Fruit fly (Drosophila melanogaster): Measurements from ENCODE around the gene MFS10.
A peak's percentile ranks its signal among the peaks of the same experiment; 100 is the strongest.

The MFS10 gene

DNA sequence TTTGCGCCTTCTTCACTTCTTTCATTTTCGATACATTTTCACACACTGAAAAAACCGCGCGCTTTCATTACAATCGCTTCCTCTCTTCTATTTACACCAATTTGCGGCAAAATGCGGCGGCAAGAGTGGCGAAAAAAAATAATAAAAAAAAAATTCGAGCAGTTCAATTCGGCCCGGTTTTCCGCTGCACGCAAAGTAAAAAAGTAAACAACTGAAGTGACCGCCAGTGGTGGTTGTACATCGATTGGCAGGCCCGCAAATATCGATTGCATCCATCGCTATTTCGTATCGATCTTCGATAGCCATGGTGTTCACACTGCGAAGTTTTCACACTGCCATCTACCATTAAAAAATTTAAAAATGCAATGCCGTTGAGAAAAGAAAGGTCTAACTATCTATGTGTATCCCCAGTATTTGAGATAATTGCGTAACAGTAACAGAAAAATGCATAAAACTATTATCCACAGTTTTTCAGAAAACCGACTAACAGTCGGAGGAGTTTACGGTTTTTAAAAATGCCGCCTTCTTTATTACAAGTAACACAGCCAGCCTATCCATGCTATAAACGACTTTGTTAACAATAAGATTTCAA lies 16.5 kb upstream of the MFS10 start, which contains the start of gene Chpf (continued):
- TF ChIP-seq Oaz (GFP tag; IDR thresholded peaks at IDR 0.05) (no peak), CG13287 (GFP tag; IDR thresholded peaks at IDR 0.05; ENCODE audit: partially characterized antibody) (peak; percentile 73), Rfx (GFP tag; IDR thresholded peaks at IDR 0.05) (peak; percentile 40), Eip74EF (GFP tag; optimal IDR thresholded peaks at IDR 0.05) (no peak), hbn (GFP tag; IDR thresholded peaks at IDR 0.05; ENCODE audit: partially characterized antibody) (peak; percentile 59), CG17186 (GFP tag; optimal IDR thresholded peaks at IDR 0.05) (peak; percentile 7), NK7.1 (GFP tag; optimal IDR thresholded peaks at IDR 0.05) (peak; percentile 9), HLH4C (GFP tag; IDR thresholded peaks at IDR 0.05; ENCODE audit: partially characterized antibody) (peak; percentile 86), knrl (GFP tag; IDR thresholded peaks at IDR 0.05; ENCODE audit: partially characterized antibody) (peak; percentile 83), Scr (GFP tag; IDR thresholded peaks at IDR 0.05; ENCODE audit: partially characterized antibody) (peak; percentile 80), unc-4 (GFP tag; IDR thresholded peaks at IDR 0.05; ENCODE audit: partially characterized antibody) (peak; percentile 65), CG31365 (tag; optimal IDR thresholded peaks at IDR 0.05) (no peak), ato (GFP tag; IDR thresholded peaks at IDR 0.05; ENCODE audit: partially characterized antibody) (peak; percentile 74; the same call in 1 of the 2 replicates), stwl (tag; optimal IDR thresholded peaks at IDR 0.05) (peak; percentile 43), Sry-δ (GFP tag; optimal IDR thresholded peaks at IDR 0.05) (peak; percentile 91), pzg (GFP tag; optimal IDR thresholded peaks at IDR 0.05) (peak; percentile 53), bbx (GFP tag; IDR thresholded peaks at IDR 0.05; ENCODE audit: partially characterized antibody) (peak; percentile 89), CG17385 (GFP tag; optimal IDR thresholded peaks at IDR 0.05) (peak; percentile 6), sisA (GFP tag; IDR thresholded peaks at IDR 0.05) (no peak), CG13624 (GFP tag; optimal IDR thresholded peaks at IDR 0.05) (peak; percentile 24), bigmax (GFP tag; optimal IDR thresholded peaks at IDR 0.05) (no peak), lilli (GFP tag; optimal IDR thresholded peaks at IDR 0.05) (peak; percentile 3), CG3995 (GFP tag; optimal IDR thresholded peaks at IDR 0.05) (no peak), CG34224 (GFP tag; IDR thresholded peaks at IDR 0.05; ENCODE audit: partially characterized antibody) (peak; percentile 50; the same call in 1 of the 3 replicates), CG16813 (GFP tag; IDR thresholded peaks at IDR 0.05; ENCODE audit: partially characterized antibody) (peak; percentile 91), E2f2 (GFP tag; IDR thresholded peaks at IDR 0.05) (peak; percentile 81), CG2116 (GFP tag; optimal IDR thresholded peaks at IDR 0.05) (peak; percentile 63), wek (GFP tag; optimal IDR thresholded peaks at IDR 0.05) (no peak), HmgZ (tag; optimal IDR thresholded peaks at IDR 0.05) (no peak), CG7271 (tag; optimal IDR thresholded peaks at IDR 0.05) (no peak), CG12769 (tag; optimal IDR thresholded peaks at IDR 0.05) (no peak), scrt (GFP tag; optimal IDR thresholded peaks at IDR 0.05) (peak; percentile 18), CG7357 (GFP tag; IDR thresholded peaks at IDR 0.05) (peak; percentile 97), vvl (GFP tag; IDR thresholded peaks at IDR 0.05) (0 out of 2 replicates have a peak, but pooled peaks have one; percentile 14), Dp (GFP tag; optimal IDR thresholded peaks at IDR 0.05) (peak; percentile 70), CG12391 (tag; optimal IDR thresholded peaks at IDR 0.05) (no peak), ase (GFP tag; IDR thresholded peaks at IDR 0.05) (peak; percentile 17; the same call in 1 of the 3 replicates), CG14710 (tag; optimal IDR thresholded peaks at IDR 0.05) (peak; percentile 18), tna (GFP tag; IDR thresholded peaks at IDR 0.05; ENCODE audit: partially characterized antibody) (peak; percentile 71), Bgb (GFP tag; IDR thresholded peaks at IDR 0.05; ENCODE audit: partially characterized antibody) (peak; percentile 90), sqz (GFP tag; optimal IDR thresholded peaks at IDR 0.05) (peak; percentile 50), CG12104 (GFP tag; optimal IDR thresholded peaks at IDR 0.05) (no peak), chn (GFP tag; optimal IDR thresholded peaks at IDR 0.05) (peak; percentile 30), ci (GFP tag; IDR thresholded peaks at IDR 0.05) (peak; percentile 26; the same call in 1 of the 3 replicates), Ets65A (GFP tag) (peak; percentile 68), kah (GFP tag; optimal IDR thresholded peaks at IDR 0.05) (peak; percentile 80), Blimp-1 (GFP tag; optimal IDR thresholded peaks at IDR 0.05) (no peak), CG34422 (GFP tag; IDR thresholded peaks at IDR 0.05) (peak; percentile 73; the same call in 1 of the 3 replicates)

All from whole organism, embryonic.